Fruit fly (Drosophila melanogaster): Measurements from ENCODE around the gene CG34429.

DNA sequence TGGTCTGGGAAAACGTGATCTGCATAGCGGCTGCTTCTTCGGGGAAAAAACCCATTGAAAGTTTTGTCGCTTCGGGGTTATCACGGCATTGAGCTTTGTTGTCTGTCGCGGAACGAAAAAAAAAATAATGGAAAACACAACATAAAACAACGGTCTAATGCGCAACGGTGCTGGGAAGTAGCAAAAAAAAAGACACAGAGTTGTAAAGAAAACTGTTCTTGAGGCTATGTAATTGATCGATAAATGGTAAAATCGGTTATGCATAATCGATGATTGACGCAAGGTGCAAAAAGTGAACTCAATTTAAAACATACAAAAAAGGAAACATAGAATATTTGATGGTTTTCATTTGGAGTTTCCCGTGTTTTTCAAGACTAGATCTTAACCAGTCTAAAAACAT, 31.5 kb upstream of the CG34429 start:
- no peak for TF ChIP-seq Crg-1 (GFP tag; optimal IDR thresholded peaks at IDR 0.05)
- TF ChIP-seq CG33017 (tag; optimal IDR thresholded peaks at IDR 0.05): no peak
- TF ChIP-seq kay (GFP tag; ENCODE audit: borderline replicate concordance): no peak
- TF ChIP-seq cnc (optimal IDR thresholded peaks at IDR 0.05): no peak
- TF ChIP-seq bab1 (GFP tag; optimal IDR thresholded peaks at IDR 0.05): no peak
- TF ChIP-seq CG7045 (GFP tag; optimal IDR thresholded peaks at IDR 0.05): no peak
- no peak for TF ChIP-seq pad (GFP tag; optimal IDR thresholded peaks at IDR 0.05)
- no peak for TF ChIP-seq CG11617 (GFP tag; optimal IDR thresholded peaks at IDR 0.05)
- TF ChIP-seq ovo (GFP tag; optimal IDR thresholded peaks at IDR 0.05): no peak
- no peak for TF ChIP-seq CG12768 (GFP tag; optimal IDR thresholded peaks at IDR 0.05)
- no peak for TF ChIP-seq cic (GFP tag; optimal IDR thresholded peaks at IDR 0.05)
- TF ChIP-seq Hr96 (GFP tag; optimal IDR thresholded peaks at IDR 0.05): no peak
- TF ChIP-seq CG14711 (tag; optimal IDR thresholded peaks at IDR 0.05): no peak

Measured in whole organism, adult.